Worm (Caenorhabditis elegans) whole organism, L1 larva: Measurements from ENCODE around the gene F59B8.1.

Experiments used
- aly-2 ChIP-seq: fragments of 150-350 bp; optimal IDR thresholded peaks from 2 replicates; lab custom pipeline; 2014; ENCODE audit warnings: missing biosample characterization, missing genetic modification characterization
- blmp-1 ChIP-seq: fragments of 150-350 bp; optimal IDR thresholded peaks from 2 replicates; lab custom pipeline; 2014; ENCODE audit warnings: missing biosample characterization, missing genetic modification characterization
- mep-1 ChIP-seq: fragments of 150-350 bp; optimal IDR thresholded peaks from 2 replicates; lab custom pipeline; 2014; ENCODE audit warnings: missing biosample characterization, missing genetic modification characterization
- nhr-12 ChIP-seq: sonication (generic microtip); optimal IDR thresholded peaks from 2 replicates; lab custom pipeline; 2017; ENCODE audit warnings: missing biosample characterization, missing genetic modification characterization
- nhr-237 ChIP-seq: fragments of 150-350 bp; optimal IDR thresholded peaks from 2 replicates; lab custom pipeline; 2014; ENCODE audit warnings: missing biosample characterization, missing genetic modification characterization
- unc-130 ChIP-seq: fragments of 150-350 bp; optimal IDR thresholded peaks from 2 replicates; lab custom pipeline; 2017; ENCODE audit warnings: missing biosample characterization, missing genetic modification characterization, inconsistent platforms

ce11 chrIV:9438753-9439152 lies 10.7 kb downstream of the F59B8.1 start:
- TF ChIP-seq aly-2 (peak; percentile 95), nhr-237 (tag; lab: Kevin White, UChicago) (no peak), mep-1 (peak; percentile 40), nhr-12 (tag; lab: Kevin White, UChicago) (no peak), unc-130 (tag; lab: Kevin White, UChicago) (no peak), blmp-1 (tag; lab: Kevin White, UChicago) (no peak)
